Fruit fly (Drosophila melanogaster) whole organism, embryonic: ENCODE measurements around the gene Osi19.

Experiments
- CG6654 ChIP-seq: fragments of 200-800 bp; sonication (Bioruptor generic); optimal IDR thresholded peaks from 2 replicates; lab custom pipeline; 2017; ENCODE audit warnings: missing biosample characterization, mild to moderate bottlenecking, missing genetic modification characterization

Osi19 gene

DNA sequence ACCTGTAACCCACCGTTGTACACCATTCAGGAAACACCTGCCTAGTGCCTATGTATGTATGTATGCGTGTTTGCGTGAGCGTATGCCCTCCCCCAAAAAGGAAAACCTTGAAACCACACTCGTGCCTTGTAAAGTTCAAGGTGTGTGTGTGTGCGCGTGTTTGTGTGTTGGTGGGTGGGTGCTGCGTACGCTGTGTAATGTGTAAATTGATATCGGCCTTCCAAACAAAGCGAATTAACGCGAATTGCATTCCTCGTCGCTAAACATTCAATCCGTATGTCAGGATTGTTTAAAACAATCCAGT, 48.3 kb downstream of the Osi19 start (continued):
- no peak for TF ChIP-seq CG6654 (GFP tag; lab: Kevin White, UChicago)
- TF ChIP-seq, all 482 proteins: peak for 12
